Worm (Caenorhabditis elegans) whole organism, dauer: ENCODE results near the gene F44G4.3.

ENCODE experiments used
- unc-62 ChIP-seq: sonication (generic microtip); optimal IDR thresholded peaks from 2 replicates; lab custom pipeline; 2017; ENCODE audit warnings: missing biosample characterization, missing genetic modification reagents, missing genetic modification characterization

Gene F44G4.3

DNA sequence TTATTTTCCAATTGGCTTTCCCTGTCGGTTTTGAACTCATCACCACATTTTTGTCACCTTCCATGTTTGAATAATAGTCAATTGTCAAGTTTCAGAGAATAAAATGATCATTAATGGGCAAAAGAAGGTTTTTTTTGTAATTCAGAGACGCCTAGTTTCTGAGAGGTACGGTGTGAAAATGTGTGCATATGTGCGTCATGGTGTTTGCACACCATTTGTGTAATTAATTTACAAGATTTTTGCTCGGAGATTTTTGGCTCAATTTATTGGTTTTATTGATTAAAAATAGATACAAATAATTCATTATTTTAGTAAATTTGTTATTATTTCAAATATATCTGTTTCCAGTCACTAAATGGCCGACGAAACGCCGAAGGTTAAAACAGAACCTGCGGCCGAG lies at the start of gene F44G4.3, which contains the start of gene tdp-1:
F44G4.3 (minus strand) TSS at position 184 of the 400 bp plus-strand sequence.
tdp-1 (plus strand) TSS at position 347 of the 400 bp plus-strand sequence.
- no peak for TF ChIP-seq unc-62 (GFP tag; lab: Kevin White, UChicago)

DNA sequence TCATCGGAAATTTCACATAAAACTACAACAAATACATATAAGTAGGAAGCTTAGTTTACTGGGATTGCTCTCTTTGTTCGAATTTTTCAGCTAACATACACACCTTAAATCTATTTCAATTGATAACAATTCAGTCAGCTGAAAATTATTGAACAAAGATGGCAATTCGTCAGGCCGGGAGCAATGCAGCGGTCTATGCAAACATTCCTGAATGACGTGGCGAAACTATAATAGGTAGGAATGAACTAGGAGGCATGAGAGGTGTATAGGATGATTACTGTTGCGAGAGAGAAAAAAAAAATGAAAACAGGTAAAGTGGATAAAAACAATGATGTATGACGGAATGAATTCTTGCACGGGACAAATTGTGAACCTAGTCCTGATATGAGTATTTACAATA lies 44.6 kb upstream of the F44G4.3 start:
- no peak for TF ChIP-seq unc-62 (GFP tag; lab: Kevin White, UChicago)

DNA sequence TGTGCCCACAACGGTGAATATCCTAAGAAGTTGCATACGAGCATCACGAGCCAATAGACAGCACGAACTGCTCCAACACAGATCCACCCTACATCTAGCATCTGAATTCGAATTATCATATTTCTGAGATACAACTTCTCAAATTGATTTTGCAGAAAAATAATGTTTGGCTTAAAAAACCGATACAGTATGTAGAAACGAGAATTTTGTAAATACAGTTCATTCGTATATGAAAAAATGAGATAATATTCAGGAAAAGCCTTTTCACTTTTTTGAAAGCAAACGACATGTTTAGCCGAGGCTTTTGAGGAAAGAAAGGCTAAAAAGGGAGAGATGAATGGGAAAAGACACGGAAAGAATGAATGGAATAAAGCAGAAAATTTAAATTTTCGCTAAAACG lies 43.8 kb upstream of the F44G4.3 start, which contains the start of gene F37B12.3:
F37B12.3 (minus strand) TSS at position 101 of the 400 bp plus-strand sequence.
- TF ChIP-seq unc-62 (GFP tag; lab: Kevin White, UChicago): no peak

DNA sequence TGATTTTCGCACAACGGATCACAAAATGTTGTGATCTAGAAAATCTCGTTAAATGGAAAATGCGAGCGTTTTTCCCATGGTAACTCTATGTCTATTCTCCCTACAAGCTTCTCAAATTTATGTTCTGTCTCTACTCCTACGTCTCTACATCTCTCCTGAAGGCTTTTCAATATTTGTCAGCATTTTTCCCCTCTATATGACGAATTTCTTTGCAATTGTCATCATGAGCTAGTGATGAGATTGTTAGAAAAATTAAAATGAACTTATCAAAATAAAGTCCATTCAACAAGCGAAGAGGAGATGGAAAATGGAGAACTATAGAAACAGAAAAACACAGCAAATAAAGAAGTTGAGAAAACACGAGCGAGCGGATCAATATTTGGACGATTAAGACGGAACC lies 41.3 kb upstream of the F44G4.3 start:
- no peak for TF ChIP-seq unc-62 (GFP tag; lab: Kevin White, UChicago)

DNA sequence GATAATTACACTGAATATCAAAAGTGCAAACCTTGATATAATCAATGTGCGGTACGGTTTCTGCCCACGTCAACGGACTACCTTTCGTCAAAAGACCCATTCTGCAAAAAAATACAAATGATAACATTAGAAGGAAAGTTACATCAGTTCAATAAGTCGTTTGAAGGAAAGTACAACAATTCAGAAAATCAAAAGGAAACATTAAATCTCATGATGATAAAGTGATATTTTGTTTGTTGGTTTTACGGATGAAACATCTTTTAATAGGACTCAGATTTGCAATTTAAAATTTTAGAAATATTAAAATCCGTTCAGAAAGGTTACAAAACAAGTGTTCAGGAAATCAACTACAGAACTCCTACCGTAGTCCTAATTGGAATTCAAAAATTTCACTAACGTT lies 40.7 kb upstream of the F44G4.3 start, which contains the start of gene gcs-1:
gcs-1 (minus strand) TSS at position 101 of the 400 bp plus-strand sequence.
- no peak for TF ChIP-seq unc-62 (GFP tag; lab: Kevin White, UChicago)

DNA sequence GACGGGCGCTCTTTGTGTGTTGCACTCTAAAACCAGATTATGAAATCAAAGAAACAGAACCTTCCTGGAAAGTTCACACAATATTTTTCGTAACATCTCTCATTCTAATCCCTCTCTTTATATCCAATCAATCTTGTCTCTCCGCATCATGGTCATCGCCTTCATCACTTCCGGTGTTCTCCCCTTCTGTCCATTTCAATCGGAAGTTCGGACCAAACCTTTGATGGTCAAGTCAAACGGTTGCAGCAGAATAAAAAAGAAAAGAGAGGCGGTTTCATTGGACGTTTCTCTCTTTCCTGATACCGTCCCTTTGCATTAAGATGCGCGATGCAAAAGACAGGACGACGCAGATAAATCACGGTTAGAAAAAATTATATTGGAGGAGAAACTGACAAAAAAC lies 35.6 kb upstream of the F44G4.3 start:
- TF ChIP-seq unc-62 (GFP tag; lab: Kevin White, UChicago): no peak

DNA sequence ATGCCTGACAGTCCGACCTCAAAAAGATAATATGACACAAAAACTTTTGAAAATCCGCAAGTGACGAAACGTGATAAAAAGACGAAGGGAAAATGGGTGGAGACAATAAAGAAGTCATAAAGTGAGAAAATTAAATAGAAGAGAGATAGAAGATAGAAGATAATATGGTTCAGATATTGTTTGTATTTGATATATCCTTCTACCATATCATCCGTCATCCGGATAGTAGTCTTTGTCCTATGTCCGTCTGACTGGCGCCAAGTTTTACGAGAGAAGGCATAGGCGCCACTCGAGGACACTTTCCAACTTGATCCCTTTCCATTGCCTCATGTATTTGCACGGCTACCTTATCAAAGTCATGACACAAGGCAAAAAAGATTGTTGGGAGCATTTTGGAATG lies 34.4 kb upstream of the F44G4.3 start:
- no peak for TF ChIP-seq unc-62 (GFP tag; lab: Kevin White, UChicago)

DNA sequence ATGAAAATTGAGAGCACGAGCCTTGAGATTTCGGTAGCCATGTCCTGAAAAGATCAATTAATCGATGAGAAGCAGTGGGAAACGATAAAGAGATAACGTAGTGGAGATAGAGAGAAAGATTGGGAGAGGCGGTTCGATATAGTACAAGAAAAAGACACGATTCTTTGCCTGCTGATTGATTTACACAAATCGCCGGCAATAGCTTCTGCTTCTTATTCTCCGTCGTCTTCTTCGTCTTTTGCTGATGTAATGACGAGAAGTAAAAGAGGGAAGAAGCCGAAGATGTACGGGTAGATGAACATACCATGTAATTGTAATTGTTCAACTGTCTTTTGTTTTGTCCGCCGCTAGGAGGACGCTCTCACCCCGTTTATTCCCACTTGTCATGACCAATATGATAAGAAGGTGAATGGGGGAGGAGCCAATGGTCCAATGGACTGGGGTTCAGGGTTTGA lies 31.8 kb upstream of the F44G4.3 start, which contains the start of gene F37B12.1:
F37B12.1 (minus strand) TSS at position 51 of the 455 bp plus-strand sequence.
- no peak for TF ChIP-seq unc-62 (GFP tag; lab: Kevin White, UChicago)

DNA sequence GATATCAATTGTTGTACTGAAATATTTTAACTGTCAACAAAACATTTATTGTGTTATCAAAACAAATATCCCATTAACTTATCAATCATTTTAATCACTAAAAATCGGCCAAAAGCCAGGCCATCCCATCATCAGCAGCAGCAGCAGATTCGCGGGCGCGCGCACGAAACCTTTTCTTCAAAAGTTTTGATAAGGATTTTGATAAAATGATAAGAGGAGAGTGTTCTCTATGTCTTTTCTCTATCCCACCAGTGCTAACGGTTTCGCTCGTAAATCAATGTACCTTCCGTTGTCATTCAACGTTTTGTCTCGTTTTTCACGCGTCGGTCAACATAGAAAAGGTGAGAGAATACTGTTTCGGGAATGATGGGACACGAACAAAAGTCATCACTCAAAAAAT lies 30.6 kb upstream of the F44G4.3 start:
- no peak for TF ChIP-seq unc-62 (GFP tag; lab: Kevin White, UChicago)

DNA sequence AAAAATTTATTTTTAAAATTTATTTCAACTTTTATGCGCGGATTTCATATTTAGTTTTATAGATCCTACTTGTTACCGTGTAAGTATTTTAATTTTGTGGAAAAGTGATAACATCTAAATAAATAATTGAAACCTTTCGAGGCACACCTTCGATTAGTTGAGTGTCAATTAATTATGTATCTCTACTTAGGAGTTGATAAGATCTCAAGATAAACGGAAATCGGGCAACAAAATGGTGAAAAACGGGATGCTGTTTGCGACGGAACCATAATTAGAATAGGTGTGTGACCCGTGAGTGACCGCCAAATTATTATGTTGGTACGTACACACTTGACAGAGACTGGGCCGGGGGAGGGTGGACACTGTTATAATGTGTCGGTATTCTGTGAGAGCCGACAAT lies 28.9 kb upstream of the F44G4.3 start:
- no peak for TF ChIP-seq unc-62 (GFP tag; lab: Kevin White, UChicago)

DNA sequence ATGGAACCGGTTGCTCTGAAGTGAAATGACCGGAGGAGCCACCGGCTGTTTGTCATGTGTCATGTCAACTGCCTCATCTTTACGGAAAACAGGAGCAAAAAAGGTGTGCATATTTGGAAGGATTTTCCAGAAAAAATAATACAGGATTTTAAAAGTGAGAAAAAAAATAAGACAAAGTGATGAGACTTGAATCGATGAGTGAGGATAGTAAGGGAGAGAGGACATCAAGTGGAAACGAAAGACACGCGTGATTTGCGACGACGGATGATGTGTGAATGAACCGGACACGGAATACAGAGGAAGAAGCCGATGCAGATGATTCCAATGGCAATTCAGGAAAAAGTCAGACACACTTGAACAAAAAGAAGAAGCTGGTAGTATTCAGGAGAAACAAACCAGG lies 26.9 kb upstream of the F44G4.3 start:
- TF ChIP-seq unc-62 (GFP tag; lab: Kevin White, UChicago): no peak

DNA sequence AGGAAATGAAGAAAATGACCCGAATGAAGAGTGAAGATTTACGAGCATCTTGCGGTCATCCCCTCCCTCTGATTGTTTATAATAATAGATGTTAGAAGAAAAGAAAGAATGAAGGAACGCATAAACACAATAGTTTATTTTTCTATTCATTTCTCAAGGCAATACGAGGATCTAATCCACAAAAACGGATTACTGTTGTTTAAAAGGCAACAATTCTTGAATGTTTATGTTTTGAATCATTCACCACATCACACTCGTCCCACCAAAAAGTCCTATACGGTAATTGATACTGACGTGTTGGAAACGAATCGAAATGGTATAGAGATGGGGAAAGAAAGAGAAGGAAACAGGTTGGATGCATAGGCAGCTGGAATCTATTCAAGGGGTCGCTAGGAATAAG lies 24.2 kb upstream of the F44G4.3 start:
- no peak for TF ChIP-seq unc-62 (GFP tag; lab: Kevin White, UChicago)

DNA sequence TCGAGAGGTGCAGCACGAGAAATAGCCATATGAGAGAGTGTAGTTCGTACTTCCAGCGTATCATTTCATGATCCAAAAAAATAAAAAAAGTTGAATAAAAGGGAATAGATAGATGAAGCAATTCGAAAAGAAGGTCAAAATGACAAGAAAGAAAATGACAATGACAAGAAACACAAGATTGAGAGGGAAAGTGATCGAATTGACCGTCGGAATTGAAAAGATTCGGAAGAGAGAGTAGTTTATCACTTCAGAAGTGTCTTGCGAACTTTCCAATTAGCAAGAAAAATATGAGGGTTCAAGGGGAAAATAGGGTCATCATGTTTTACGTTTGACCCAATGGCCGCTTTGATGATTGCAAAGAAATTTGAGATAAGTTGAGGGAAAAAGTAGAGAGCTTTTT lies 22.2 kb upstream of the F44G4.3 start, which contains the start of gene dep-1:
dep-1 (minus strand) TSS at position 95 of the 400 bp plus-strand sequence.
- no peak for TF ChIP-seq unc-62 (GFP tag; lab: Kevin White, UChicago)

DNA sequence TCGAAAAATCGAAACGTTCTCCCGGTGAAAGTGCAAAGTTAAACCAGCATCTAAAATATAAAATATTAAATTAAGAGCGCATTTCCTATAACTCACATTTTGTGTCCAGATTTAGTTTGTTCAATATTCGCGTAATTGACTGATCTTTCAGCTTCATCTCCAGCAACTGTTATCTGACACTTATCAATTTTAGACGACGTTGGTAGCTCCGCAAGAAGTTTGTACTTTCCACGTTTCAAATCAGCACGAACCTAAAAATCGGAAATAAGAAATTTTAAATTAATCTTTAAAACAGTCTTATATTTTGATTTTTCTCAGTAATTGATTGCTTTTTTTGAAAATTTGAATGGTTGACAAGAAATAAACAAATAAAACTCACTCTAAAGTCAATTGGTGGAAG lies 20.2 kb upstream of the F44G4.3 start:
- TF ChIP-seq unc-62 (GFP tag; lab: Kevin White, UChicago): no peak

DNA sequence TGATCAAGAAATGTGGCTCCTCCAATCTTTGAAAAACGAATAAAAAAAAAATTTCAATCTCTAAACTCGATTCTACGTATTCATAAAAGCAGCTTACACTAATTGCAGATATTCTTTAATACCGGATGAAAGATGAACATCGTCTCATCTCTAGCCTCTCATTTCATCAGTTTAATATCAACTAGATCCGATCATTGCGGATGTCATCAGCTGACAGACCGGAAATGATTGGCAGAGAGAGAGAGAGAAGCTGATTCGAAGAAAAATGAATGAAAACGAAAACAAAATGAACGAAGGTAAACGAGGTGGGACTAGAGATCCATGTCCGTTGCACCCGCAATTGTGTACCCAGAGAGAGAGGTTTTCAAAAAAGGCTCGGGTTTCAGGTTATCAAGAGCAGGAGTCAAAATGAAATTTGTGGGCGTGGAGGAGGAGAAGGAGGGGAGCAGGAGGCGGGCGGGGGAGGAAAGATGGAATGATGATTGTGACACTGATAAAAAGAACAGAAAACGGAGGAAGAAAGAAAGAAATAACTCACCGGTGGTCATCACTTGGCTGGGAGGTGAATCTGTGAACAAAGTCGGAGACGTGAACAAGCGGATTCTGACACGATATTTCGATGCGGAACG lies 17.5 kb upstream of the F44G4.3 start:
- TF ChIP-seq unc-62 (GFP tag; lab: Kevin White, UChicago): no peak

DNA sequence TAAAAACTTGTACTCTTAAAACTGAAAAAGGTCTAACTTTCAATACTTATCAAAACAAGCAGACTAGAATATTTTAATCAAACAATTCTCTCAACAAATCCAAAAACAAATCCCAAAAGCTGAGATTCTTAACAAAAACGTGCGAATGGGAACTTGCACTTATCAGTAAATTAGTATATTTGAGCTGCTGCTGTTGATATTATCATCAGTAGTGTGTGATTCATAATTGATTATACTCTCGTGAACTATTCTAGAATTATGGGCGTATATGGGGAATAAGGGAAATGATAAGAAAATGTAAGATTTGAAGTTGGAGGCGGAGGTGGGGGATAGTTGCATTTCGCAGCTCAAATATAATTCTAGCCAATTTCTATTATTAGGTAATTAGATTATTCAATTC lies 16.7 kb upstream of the F44G4.3 start:
- TF ChIP-seq unc-62 (GFP tag; lab: Kevin White, UChicago): no peak

DNA sequence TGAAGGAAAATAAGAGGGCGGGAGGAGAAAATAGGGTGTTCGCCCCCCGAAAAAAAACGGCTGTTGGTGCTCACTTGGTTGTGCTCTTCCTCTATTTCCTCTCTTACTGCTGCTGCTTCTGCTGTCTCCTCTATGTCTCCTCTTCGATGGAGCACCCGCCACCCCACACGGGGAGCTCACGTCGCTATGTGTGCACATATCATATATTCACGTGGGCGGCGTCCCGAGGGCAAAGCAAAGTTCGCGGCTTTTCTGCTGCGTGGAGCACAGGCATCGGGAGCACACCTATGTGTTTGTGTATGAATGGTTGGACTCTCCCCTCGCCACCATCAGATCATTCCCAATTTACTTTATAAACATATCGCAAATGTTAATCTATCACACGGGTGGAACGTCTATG lies 15.9 kb upstream of the F44G4.3 start:
- TF ChIP-seq unc-62 (GFP tag; lab: Kevin White, UChicago): no peak
